Worm (Caenorhabditis elegans) whole organism, L3 larva: ENCODE results near the gene ugt-65.
A peak's percentile ranks its signal among the peaks of the same experiment; 100 is the strongest.

Source experiments
- ZK546.5 ChIP-seq: sonication (generic microtip); optimal IDR thresholded peaks from 2 replicates; lab custom pipeline; 2017; ENCODE audit warnings: missing biosample characterization, missing genetic modification characterization
- ceh-28 ChIP-seq: fragments of 150-350 bp; optimal IDR thresholded peaks from 2 replicates; lab custom pipeline; 2014; ENCODE audit warnings: missing biosample characterization, missing genetic modification reagents, missing genetic modification characterization
- ceh-82 ChIP-seq: fragments of 150-350 bp; optimal IDR thresholded peaks from 2 replicates; lab custom pipeline; 2014; ENCODE audit warnings: missing biosample characterization, missing genetic modification characterization
- ceh-9 ChIP-seq: sonication (generic microtip); optimal IDR thresholded peaks from 2 replicates; lab custom pipeline; 2018; ENCODE audit warnings: missing biosample characterization, missing genetic modification characterization
- daf-12 ChIP-seq: fragments of 150-350 bp; optimal IDR thresholded peaks from 2 replicates; lab custom pipeline; 2014; ENCODE audit warnings: missing biosample characterization, missing genetic modification reagents, missing genetic modification characterization
- egl-27 ChIP-seq: sonication (generic microtip); optimal IDR thresholded peaks from 4 replicates; lab custom pipeline; 2017; ENCODE audit warnings: missing biosample characterization, missing genetic modification reagents, missing genetic modification characterization
- elt-1 ChIP-seq: fragments of 150-350 bp; optimal IDR thresholded peaks from 2 replicates; lab custom pipeline; 2014; ENCODE audit warnings: missing biosample characterization, missing genetic modification characterization
- elt-2 ChIP-seq: sonication (generic microtip); optimal IDR thresholded peaks from 2 replicates; lab custom pipeline; 2016; ENCODE audit warnings: missing genetic modification reagents, mild to moderate bottlenecking, missing genetic modification characterization, missing compliant biosample characterization
- elt-3 ChIP-seq, 3 experiments: fragments of 150-350 bp in 1 of 3; sonication (generic microtip) in 2 of 3; optimal IDR thresholded peaks; 2 replicates in 2 of 3; 4 replicates in 1 of 3; lab custom pipeline; 2014 to 2017; ENCODE audit warnings: missing biosample characterization in 3 of 3, missing genetic modification characterization in 3 of 3
- eor-1 ChIP-seq, 2 experiments: fragments of 150-350 bp; optimal IDR thresholded peaks; 2 replicates each; lab custom pipeline; 2014 to 2018; ENCODE audit warnings: missing biosample characterization in 2 of 2, missing genetic modification characterization in 2 of 2
- fkh-10 ChIP-seq: sonication (generic microtip); optimal IDR thresholded peaks from 2 replicates; lab custom pipeline; 2017; ENCODE audit warnings: missing biosample characterization, missing genetic modification reagents, missing genetic modification characterization
- hmg-11 ChIP-seq: sonication (generic microtip); optimal IDR thresholded peaks from 2 replicates; lab custom pipeline; 2016; ENCODE audit warnings: missing genetic modification characterization, missing compliant biosample characterization
- jun-1 ChIP-seq: fragments of 150-350 bp; optimal IDR thresholded peaks from 2 replicates; lab custom pipeline; 2014; ENCODE audit warnings: missing biosample characterization, missing genetic modification reagents, missing genetic modification characterization
- lin-15B ChIP-seq: fragments of 150-350 bp; optimal IDR thresholded peaks from 2 replicates; lab custom pipeline; 2014; ENCODE audit warnings: missing biosample characterization, missing genetic modification characterization
- lsy-12 ChIP-seq: sonication (generic microtip); optimal IDR thresholded peaks from 2 replicates; lab custom pipeline; 2016; ENCODE audit warnings: mild to moderate bottlenecking, missing genetic modification characterization, missing compliant biosample characterization
- mdl-1 ChIP-seq: fragments of 150-350 bp; optimal IDR thresholded peaks from 2 replicates; lab custom pipeline; 2014; ENCODE audit warnings: missing biosample characterization, missing genetic modification characterization
- nhr-11 ChIP-seq: fragments of 150-350 bp; optimal IDR thresholded peaks from 2 replicates; lab custom pipeline; 2014; ENCODE audit warnings: missing biosample characterization, missing genetic modification characterization
- nhr-12 ChIP-seq: fragments of 150-350 bp; optimal IDR thresholded peaks from 2 replicates; lab custom pipeline; 2014; ENCODE audit warnings: missing biosample characterization, missing genetic modification characterization
- nhr-23 ChIP-seq: fragments of 150-350 bp; optimal IDR thresholded peaks from 2 replicates; lab custom pipeline; 2014; ENCODE audit warnings: missing biosample characterization, missing genetic modification reagents, missing genetic modification characterization
- nhr-237 ChIP-seq: fragments of 150-350 bp; optimal IDR thresholded peaks from 2 replicates; lab custom pipeline; 2014; ENCODE audit warnings: missing biosample characterization, missing genetic modification characterization
- nhr-25 ChIP-seq: sonication (generic microtip); optimal IDR thresholded peaks from 2 replicates; lab custom pipeline; 2017; ENCODE audit warnings: missing biosample characterization, missing genetic modification characterization
- nhr-43 ChIP-seq: sonication (generic microtip); optimal IDR thresholded peaks from 2 replicates; lab custom pipeline; 2016; ENCODE audit warnings: mild to moderate bottlenecking, missing genetic modification characterization, missing compliant biosample characterization; ENCODE audit not compliant: poor library complexity, severe bottlenecking
- nhr-67 ChIP-seq: fragments of 150-350 bp; optimal IDR thresholded peaks from 2 replicates; lab custom pipeline; 2014; ENCODE audit warnings: missing biosample characterization, missing genetic modification characterization
- nhr-76 ChIP-seq: fragments of 150-350 bp; sonication (generic microtip); optimal IDR thresholded peaks from 5 replicates; lab custom pipeline; 2014; ENCODE audit warnings: missing biosample characterization, missing genetic modification characterization
- nhr-77 ChIP-seq: fragments of 150-350 bp; optimal IDR thresholded peaks from 2 replicates; lab custom pipeline; 2014; ENCODE audit warnings: missing biosample characterization, missing genetic modification characterization
- pha-4 ChIP-seq: fragments of 150-350 bp; optimal IDR thresholded peaks from 2 replicates; lab custom pipeline; 2014; ENCODE audit warnings: missing biosample characterization, missing genetic modification reagents, missing genetic modification characterization
- pqm-1 ChIP-seq: fragments of 150-350 bp; optimal IDR thresholded peaks from 2 replicates; lab custom pipeline; 2017; ENCODE audit warnings: missing biosample characterization, missing genetic modification characterization, inconsistent platforms
- sea-2 ChIP-seq: fragments of 150-350 bp; sonication (generic microtip); optimal IDR thresholded peaks from 4 replicates; lab custom pipeline; 2014; ENCODE audit warnings: missing biosample characterization, missing genetic modification reagents, missing genetic modification characterization
- skn-1 ChIP-seq: fragments of 150-350 bp; optimal IDR thresholded peaks from 2 replicates; lab custom pipeline; 2014; ENCODE audit warnings: missing biosample characterization, missing genetic modification characterization
- snpc-4 ChIP-seq: fragments of 150-350 bp; optimal IDR thresholded peaks from 2 replicates; lab custom pipeline; 2014; ENCODE audit warnings: missing biosample characterization, missing genetic modification characterization
- tbx-2 ChIP-seq: sonication (generic microtip); optimal IDR thresholded peaks from 2 replicates; lab custom pipeline; 2016; ENCODE audit warnings: mild to moderate bottlenecking, missing genetic modification characterization, missing compliant biosample characterization
- unc-39 ChIP-seq: sonication (generic microtip); optimal IDR thresholded peaks from 4 replicates; lab custom pipeline; 2017; ENCODE audit warnings: missing biosample characterization, missing genetic modification characterization
- unc-62 ChIP-seq: fragments of 150-350 bp; sonication (generic microtip); optimal IDR thresholded peaks from 4 replicates; lab custom pipeline; 2014; ENCODE audit warnings: missing biosample characterization, missing genetic modification reagents, missing genetic modification characterization
- zag-1 ChIP-seq: fragments of 150-350 bp; optimal IDR thresholded peaks from 2 replicates; lab custom pipeline; 2014; ENCODE audit warnings: missing biosample characterization, missing genetic modification characterization
- ztf-11 ChIP-seq: fragments of 150-350 bp; optimal IDR thresholded peaks from 2 replicates; lab custom pipeline; 2014; ENCODE audit warnings: missing biosample characterization, missing genetic modification characterization
- ztf-4 ChIP-seq: fragments of 150-350 bp; optimal IDR thresholded peaks from 2 replicates; lab custom pipeline; 2014; ENCODE audit warnings: missing biosample characterization, missing genetic modification characterization

Gene ugt-65

ce11 chrIV:12371879-12372278 is 48.6 kb upstream of the ugt-65 start, which contains the start of gene wdr-46 (continued):
- TF ChIP-seq egl-27 (tag; lab: Kevin White, UChicago) (peak; percentile 33), nhr-25 (tag; lab: Kevin White, UChicago) (peak; percentile 72)

- no peak for TF ChIP-seq nhr-67 (tag; lab: Kevin White, UChicago)
- no peak for TF ChIP-seq lsy-12 (tag; lab: Kevin White, UChicago)
- no peak for TF ChIP-seq unc-39
- no peak for TF ChIP-seq tbx-2
- TF ChIP-seq skn-1, result no peak
- no peak for TF ChIP-seq pha-4 (tag; lab: Kevin White, UChicago)
- TF ChIP-seq nhr-12 (tag; lab: Kevin White, UChicago), result no peak
- no peak for TF ChIP-seq ZK546.5 (tag; lab: Kevin White, UChicago)
- no peak for TF ChIP-seq nhr-77 (tag; lab: Kevin White, UChicago)
- TF ChIP-seq nhr-11, result no peak
- no peak for TF ChIP-seq mdl-1
- no peak for TF ChIP-seq eor-1 (tag; optimal IDR thresholded peaks at IDR 0.05; lab: Kevin White, UChicago)
- no peak for TF ChIP-seq ceh-28 (tag; lab: Kevin White, UChicago)
- TF ChIP-seq ceh-82, result no peak
- TF ChIP-seq nhr-76 (tag; lab: Kevin White, UChicago), result no peak
- no peak for TF ChIP-seq hmg-11 (tag; lab: Kevin White, UChicago)
These were observed 44.5 kb upstream of the ugt-65 start, which contains the start of gene atz-1 for ce11 chrIV:12376021-12376420. Gene atz-1 (minus strand): TSS chrIV:12376121.

- TF ChIP-seq elt-2, result peak; percentile 72
- peak; percentile 76 for TF ChIP-seq pqm-1 (tag; lab: Kevin White, UChicago)
- no peak for TF ChIP-seq elt-1 (tag; lab: Kevin White, UChicago)
- no peak for TF ChIP-seq snpc-4 (tag; lab: Kevin White, UChicago)
- TF ChIP-seq, all 47 proteins: peak for 2
These were observed 41.6 kb upstream of the ugt-65 start for ce11 chrIV:12378919-12379318.

- TF ChIP-seq jun-1, result no peak
- no peak for TF ChIP-seq lin-15B (tag; lab: Kevin White, UChicago)
- TF ChIP-seq elt-2, result no peak
- no peak for TF ChIP-seq zag-1 (tag; lab: Kevin White, UChicago)
- TF ChIP-seq egl-27 (tag; lab: Kevin White, UChicago), result no peak
- no peak for TF ChIP-seq lsy-12 (tag; lab: Kevin White, UChicago)
- no peak for TF ChIP-seq nhr-25 (tag; lab: Kevin White, UChicago)
- no peak for TF ChIP-seq elt-3 (tag; optimal IDR thresholded peaks at IDR 0.05; lab: Kevin White, UChicago)
- TF ChIP-seq ztf-4, result no peak
- no peak for TF ChIP-seq nhr-23 (tag; lab: Kevin White, UChicago)
- no peak for TF ChIP-seq sea-2 (GFP tag; lab: Kevin White, UChicago)
- no peak for TF ChIP-seq unc-62
- no peak for TF ChIP-seq fkh-10 (GFP tag; lab: Kevin White, UChicago)
- no peak for TF ChIP-seq nhr-237 (tag; lab: Kevin White, UChicago)
- no peak for TF ChIP-seq ztf-11 (tag; lab: Kevin White, UChicago)
- TF ChIP-seq daf-12 (tag; lab: Kevin White, UChicago), result no peak
- TF ChIP-seq skn-1, result no peak
- no peak for TF ChIP-seq ceh-9
- TF ChIP-seq nhr-43, result no peak
- TF ChIP-seq ZK546.5 (tag; lab: Kevin White, UChicago), result no peak
These were observed 40.7 kb upstream of the ugt-65 start, which contains the start of gene thn-1 for ce11 chrIV:12379784-12380183. Gene thn-1 (plus strand): TSS chrIV:12380084.

ce11 chrIV:12382864-12383263 is 37.6 kb upstream of the ugt-65 start, which contains the start of gene thn-2:
Gene thn-2 (plus strand): TSS chrIV:12383170.
- TF ChIP-seq pha-4 (tag; lab: Kevin White, UChicago) (no peak), elt-2 (peak; percentile 26)
